Worm (Caenorhabditis elegans) whole organism, early embryonic: ENCODE measurements around the gene F23G4.1.

Experiments used
- F13C5.2 ChIP-seq: sonication (generic microtip); optimal IDR thresholded peaks from 2 replicates; lab custom pipeline; 2017; ENCODE audit warnings: mild to moderate bottlenecking, missing genetic modification characterization, inconsistent platforms, missing compliant biosample characterization
- aly-1 ChIP-seq: sonication (generic microtip); optimal IDR thresholded peaks from 2 replicates; lab custom pipeline; 2016; ENCODE audit warnings: missing genetic modification characterization, missing compliant biosample characterization
- ama-1 ChIP-seq: fragments of 150-350 bp; optimal IDR thresholded peaks from 2 replicates; lab custom pipeline; 2014
- ceh-13 ChIP-seq: fragments of 200-800 bp; sonication (Bioruptor generic); optimal IDR thresholded peaks from 2 replicates; lab custom pipeline; 2018; ENCODE audit warnings: mild to moderate bottlenecking, missing genetic modification characterization, missing compliant biosample characterization
- ets-7 ChIP-seq: sonication (generic microtip); optimal IDR thresholded peaks from 2 replicates; lab custom pipeline; 2016; ENCODE audit warnings: missing genotype, missing genetic modification characterization, missing compliant biosample characterization
- hmbx-1 ChIP-seq: sonication (generic microtip); optimal IDR thresholded peaks from 2 replicates; lab custom pipeline; 2016; ENCODE audit warnings: mild to moderate bottlenecking, missing genetic modification characterization, missing compliant biosample characterization
- hnd-1 ChIP-seq: sonication (generic microtip); optimal IDR thresholded peaks from 2 replicates; lab custom pipeline; 2016; ENCODE audit warnings: missing genetic modification characterization, missing compliant biosample characterization
- sea-1 ChIP-seq: fragments of 200-800 bp; sonication (Bioruptor generic); conservative IDR thresholded peaks from 2 replicates; pipeline ENCODE4 v1.3.6; 2022; ENCODE audit warnings: missing genetic modification characterization, missing compliant biosample characterization
- tbx-11 ChIP-seq: fragments of 200-800 bp; sonication (Bioruptor generic); IDR thresholded peaks from 2 replicates; pipeline ENCODE4 v1.3.6; 2022; ENCODE audit warnings: missing genetic modification characterization, missing compliant biosample characterization

- TF ChIP-seq ceh-13 (no peak), sea-1 (GFP tag; lab: Robert Waterston, UW) (no peak), ama-1 (lab: Kevin White, UChicago) (no peak), hnd-1 (tag; lab: Kevin White, UChicago) (no peak), ets-7 (tag; lab: Kevin White, UChicago) (no peak), tbx-11 (no peak), hmbx-1 (tag; lab: Kevin White, UChicago) (no peak), F13C5.2 (tag; lab: Kevin White, UChicago) (no peak), aly-1 (tag; lab: Kevin White, UChicago) (no peak)
Observed at ce11 chrX:6575992-6576391, 27.0 kb downstream of the F23G4.1 start.
